Worm (Caenorhabditis elegans) whole organism, L1 larva: Measurements from ENCODE around the gene col-127.

ENCODE experiments used
- dpl-1 ChIP-seq, 3 experiments: fragments of 150-350 bp in 2 of 3; sonication (generic microtip) in 1 of 3; optimal IDR thresholded peaks; 2 replicates each; lab custom pipeline; 2014 to 2017; ENCODE audit warnings: missing biosample characterization in 3 of 3, missing genetic modification characterization in 3 of 3, missing genetic modification reagents in 3 of 3
- fkh-10 ChIP-seq: sonication (generic microtip); optimal IDR thresholded peaks from 2 replicates; lab custom pipeline; 2017; ENCODE audit warnings: missing biosample characterization, missing genetic modification reagents, missing genetic modification characterization
- fkh-8 ChIP-seq: sonication (generic microtip); optimal IDR thresholded peaks from 2 replicates; lab custom pipeline; 2016; ENCODE audit warnings: mild to moderate bottlenecking, missing genetic modification characterization, missing compliant biosample characterization
- nhr-11 ChIP-seq: fragments of 150-350 bp; optimal IDR thresholded peaks from 2 replicates; lab custom pipeline; 2014; ENCODE audit warnings: missing biosample characterization, missing genetic modification characterization
- sup-37 ChIP-seq: fragments of 200-800 bp; sonication (Bioruptor generic); optimal IDR thresholded peaks from 2 replicates; lab custom pipeline; 2018; ENCODE audit warnings: mild to moderate bottlenecking, missing genetic modification characterization, missing compliant biosample characterization
- unc-130 ChIP-seq: fragments of 150-350 bp; optimal IDR thresholded peaks from 2 replicates; lab custom pipeline; 2017; ENCODE audit warnings: missing biosample characterization, missing genetic modification characterization, inconsistent platforms

- TF ChIP-seq dpl-1 (GFP tag; optimal IDR thresholded peaks at IDR 0.05; lab: Kevin White, UChicago) (peak; percentile 41 to 57 (median 45)), fkh-8 (tag; lab: Kevin White, UChicago) (peak; percentile 39), sup-37 (GFP tag; lab: Kevin White, UChicago) (no peak), nhr-11 (tag; lab: Kevin White, UChicago) (no peak), unc-130 (tag; lab: Kevin White, UChicago) (peak; percentile 45), fkh-10 (GFP tag; lab: Kevin White, UChicago) (no peak)
These were observed 48.9 kb upstream of the col-127 start, which contains the start of the genes B0035.3, B0035.22 and pfd-4 for ce11 chrIV:11314885-11315284.
